Worm (Caenorhabditis elegans): Measurements from ENCODE around the gene ced-5.

The ced-5 gene

DNA sequence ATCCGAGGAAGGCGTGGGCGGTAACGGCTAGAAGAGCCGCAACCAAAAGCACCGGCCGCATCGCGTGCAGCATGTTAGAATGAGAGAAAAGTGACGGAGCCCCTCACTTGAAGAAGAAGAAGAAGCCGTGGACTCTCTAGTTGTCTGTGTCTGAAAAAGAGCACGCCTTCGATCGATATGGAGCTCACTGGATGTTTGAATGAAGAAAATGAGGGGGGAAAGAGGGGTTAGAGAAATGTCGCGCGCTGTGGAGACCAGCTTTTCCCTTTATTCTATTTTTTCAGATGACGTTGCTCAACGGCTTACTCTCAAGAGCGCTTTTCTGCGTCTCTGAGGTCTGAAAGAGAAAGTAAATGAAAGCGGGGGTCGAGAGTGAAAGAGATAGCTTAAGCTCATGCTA, 2.2 kb upstream of the ced-5 start, which contains the start of gene egl-21 (continued):
- TF ChIP-seq hmg-1.1 (GFP tag; IDR thresholded peaks at IDR 0.05) (peak; percentile 55; the same call in 1 of the 2 replicates), F10B5.3 (tag; optimal IDR thresholded peaks at IDR 0.05) (no peak), ztf-11 (tag; optimal IDR thresholded peaks at IDR 0.05) (no peak), zag-1 (tag; optimal IDR thresholded peaks at IDR 0.05) (no peak), daf-8 (GFP tag; IDR thresholded peaks at IDR 0.05) (no peak), lin-29 (GFP tag; IDR thresholded peaks at IDR 0.05) (no peak), nhr-6 (tag; optimal IDR thresholded peaks at IDR 0.05) (no peak), gei-8 (GFP tag; optimal IDR thresholded peaks at IDR 0.05) (no peak), dmd-8 (GFP tag; IDR thresholded peaks at IDR 0.05) (no peak)

DNA sequence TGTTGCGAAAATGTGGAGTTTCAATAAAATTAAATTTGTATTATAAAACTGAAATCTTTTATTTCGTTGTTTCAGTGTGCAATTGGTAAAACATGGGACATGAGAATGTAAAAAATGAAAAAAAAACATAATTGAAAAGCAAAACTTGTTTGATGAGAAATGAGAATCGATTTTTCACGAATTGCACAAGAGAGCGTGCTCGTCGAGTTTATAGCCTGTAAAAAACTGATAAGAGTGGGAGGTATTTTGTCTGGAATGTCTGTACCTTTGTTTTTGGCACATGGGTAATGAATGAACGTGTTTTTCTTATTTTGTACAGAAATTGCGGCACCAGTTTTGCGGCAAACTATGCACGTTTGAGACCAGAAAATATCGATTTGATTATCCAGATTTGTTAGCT, 1.3 kb upstream of the ced-5 start:
- TF ChIP-seq F26F4.8 (GFP tag; conservative IDR thresholded peaks at IDR 0.05) = no peak
- TF ChIP-seq mes-2 (tag; optimal IDR thresholded peaks at IDR 0.05; ENCODE audit: poor library complexity, severe bottlenecking) = no peak
- TF ChIP-seq mdl-1 (tag; optimal IDR thresholded peaks at IDR 0.05) = peak in 1 of 2 experiments; percentile 7
- TF ChIP-seq pqm-1 (tag; optimal IDR thresholded peaks at IDR 0.05) = peak; percentile 26
- TF ChIP-seq php-3 (GFP tag; IDR thresholded peaks at IDR 0.05) = no peak
- TF ChIP-seq nhr-11 (tag; optimal IDR thresholded peaks at IDR 0.05) = no peak
- TF ChIP-seq daf-16 (GFP tag; optimal IDR thresholded peaks at IDR 0.05) = no peak
- peak; percentile 47 for TF ChIP-seq daf-16 (tag; optimal IDR thresholded peaks at IDR 0.05)
- peak; percentile 26 for TF ChIP-seq nhr-28 (tag; optimal IDR thresholded peaks at IDR 0.05)
- peak; percentile 22 for TF ChIP-seq hlh-30 (tag; optimal IDR thresholded peaks at IDR 0.05; ENCODE audit: insufficient read depth)
- TF ChIP-seq nhr-41 (GFP tag; IDR thresholded peaks at IDR 0.05) = no peak
- TF ChIP-seq skn-1 (tag; optimal IDR thresholded peaks at IDR 0.05) = no peak
- TF ChIP-seq tag-97 (GFP tag; IDR thresholded peaks at IDR 0.05) = no peak
- 0 out of 2 replicates have a peak, but pooled peaks have one; percentile 9 for TF ChIP-seq dmd-6 (GFP tag; IDR thresholded peaks at IDR 0.05)

DNA sequence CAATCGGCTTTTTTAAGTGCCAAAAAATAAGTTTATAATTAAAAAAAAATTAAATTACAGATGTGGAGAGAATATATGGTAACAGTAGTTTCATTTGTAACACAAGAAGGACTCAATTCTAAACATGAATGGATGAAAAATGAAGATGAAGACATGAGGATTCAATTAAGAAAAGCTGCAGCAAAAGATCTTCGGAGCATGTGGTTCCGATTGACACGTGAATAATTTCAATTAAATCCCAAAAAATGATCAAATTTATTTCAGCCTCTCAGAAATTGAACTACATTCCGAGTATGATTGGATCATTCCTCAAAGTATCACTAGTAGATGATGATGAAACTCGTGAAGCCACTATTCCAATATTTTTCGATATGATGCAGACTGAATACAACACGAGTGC, 5.5 kb downstream of the ced-5 start:
- no peak for TF ChIP-seq nhr-25 (tag; optimal IDR thresholded peaks at IDR 0.05; ENCODE audit: borderline replicate concordance, insufficient read depth)
- no peak for TF ChIP-seq hlh-30 (tag; optimal IDR thresholded peaks at IDR 0.05; ENCODE audit: insufficient read depth)
- no peak for TF ChIP-seq T20F7.1 (GFP tag; optimal IDR thresholded peaks at IDR 0.05)
- no peak for TF ChIP-seq ceh-62 (tag; optimal IDR thresholded peaks at IDR 0.05)
- TF ChIP-seq zfp-2 (tag; optimal IDR thresholded peaks at IDR 0.05) = no peak
- no peak for TF ChIP-seq mxl-2 (GFP tag; conservative IDR thresholded peaks at IDR 0.05)
- TF ChIP-seq egl-43 (GFP tag; IDR thresholded peaks at IDR 0.05) = no peak
- TF ChIP-seq pha-4 (GFP tag; IDR thresholded peaks at IDR 0.05) = no peak
- TF ChIP-seq pha-4 (tag; optimal IDR thresholded peaks at IDR 0.05) = no peak
- TF ChIP-seq skn-1 (tag; optimal IDR thresholded peaks at IDR 0.05) = no peak
- TF ChIP-seq rbr-2 (tag; optimal IDR thresholded peaks at IDR 0.05) = no peak

- TF ChIP-seq lin-39 (tag; optimal IDR thresholded peaks at IDR 0.05) (no peak), aha-1 (tag) (peak; percentile 58)
Observed at ce11 chrIV:10498401-10498800, 14.5 kb downstream of the ced-5 start.

- no peak for TF ChIP-seq lin-38 (GFP tag; IDR thresholded peaks at IDR 0.05)
- TF ChIP-seq mep-1 (tag; optimal IDR thresholded peaks at IDR 0.05) = peak; percentile 82
- TF ChIP-seq gei-8 (GFP tag; optimal IDR thresholded peaks at IDR 0.05) = peak; percentile 61
- peak; percentile 73 for TF ChIP-seq rbr-2 (tag; optimal IDR thresholded peaks at IDR 0.05)
- TF ChIP-seq nhr-76 (tag; optimal IDR thresholded peaks at IDR 0.05) = no peak
- no peak for TF ChIP-seq D1046.2 (GFP tag; IDR thresholded peaks at IDR 0.05)
- peak; percentile 12 for TF ChIP-seq mxl-3 (GFP tag; optimal IDR thresholded peaks at IDR 0.05)
- TF ChIP-seq mdl-1 (tag; optimal IDR thresholded peaks at IDR 0.05) = peak in 1 of 2 experiments; percentile 54
- no peak for TF ChIP-seq madf-5 (GFP tag; IDR thresholded peaks at IDR 0.05)
- TF ChIP-seq ZK546.5 (tag; optimal IDR thresholded peaks at IDR 0.05) = no peak
- no peak for TF ChIP-seq lin-39 (tag; optimal IDR thresholded peaks at IDR 0.05)
- TF ChIP-seq lsy-2 (tag; optimal IDR thresholded peaks at IDR 0.05) = peak; percentile 63 to 65
- peak in 1 of 2 experiments; percentile 69 for TF ChIP-seq unc-62 (GFP tag; optimal IDR thresholded peaks at IDR 0.05 in 1 of 2)
- no peak for TF ChIP-seq unc-62 (tag; optimal IDR thresholded peaks at IDR 0.05)
- no peak for TF ChIP-seq dve-1 (tag; optimal IDR thresholded peaks at IDR 0.05; ENCODE audit: insufficient read depth)
- no peak for TF ChIP-seq arid-1 (GFP tag; conservative IDR thresholded peaks at IDR 0.05)
- TF ChIP-seq ceh-20 (GFP tag; IDR thresholded peaks at IDR 0.05) = no peak
Observed at ce11 chrIV:10499948-10500356, 16.0 kb downstream of the ced-5 start.

All from whole organism, L4 larva.